Worm (Caenorhabditis elegans): Measurements from ENCODE around the gene eif-2Bgamma.
A peak's percentile ranks its signal among the peaks of the same experiment; 100 is the strongest.

Gene eif-2Bgamma

ce11 chrII:6943299-6944051 lies 24.0 kb downstream of the eif-2Bgamma start (continued):
- TF ChIP-seq tra-1 (GFP tag; IDR thresholded peaks at IDR 0.05) = no peak
- no peak for TF ChIP-seq nhr-11 (tag; optimal IDR thresholded peaks at IDR 0.05)
- TF ChIP-seq nhr-102 (tag; optimal IDR thresholded peaks at IDR 0.05) = no peak
- TF ChIP-seq T20F7.1 (GFP tag; optimal IDR thresholded peaks at IDR 0.05) = peak; percentile 28
- TF ChIP-seq ceh-32 (tag; optimal IDR thresholded peaks at IDR 0.05; ENCODE audit: poor library complexity) = no peak
- TF ChIP-seq snpc-4 (tag; optimal IDR thresholded peaks at IDR 0.05) = no peak
- no peak for TF ChIP-seq ztf-11 (tag; optimal IDR thresholded peaks at IDR 0.05)
- no peak for TF ChIP-seq lin-29 (GFP tag; IDR thresholded peaks at IDR 0.05)
- TF ChIP-seq aly-2 (tag; optimal IDR thresholded peaks at IDR 0.05) = no peak
- TF ChIP-seq snpc-1.2 (GFP tag; IDR thresholded peaks at IDR 0.05) = no peak
- TF ChIP-seq Y48G9A.11 (GFP tag; IDR thresholded peaks at IDR 0.05) = no peak
- TF ChIP-seq ceh-82 (tag; optimal IDR thresholded peaks at IDR 0.05) = no peak
- no peak for TF ChIP-seq mdt-29 (GFP tag; IDR thresholded peaks at IDR 0.05)
- no peak for TF ChIP-seq attf-4 (tag; optimal IDR thresholded peaks at IDR 0.05)
- TF ChIP-seq lir-3 (tag; optimal IDR thresholded peaks at IDR 0.05) = no peak
- TF ChIP-seq egl-43 (GFP tag; IDR thresholded peaks at IDR 0.05) = peak; percentile 78
- no peak for TF ChIP-seq madf-5 (GFP tag; IDR thresholded peaks at IDR 0.05)
- no peak for TF ChIP-seq jun-1 (tag; optimal IDR thresholded peaks at IDR 0.05)
- peak; percentile 30 for TF ChIP-seq hlh-11 (tag; optimal IDR thresholded peaks at IDR 0.05)
- no peak; the same call in 1 of the 2 replicates for TF ChIP-seq pha-4 (GFP tag; IDR thresholded peaks at IDR 0.05)
- no peak for TF ChIP-seq pha-4 (tag; optimal IDR thresholded peaks at IDR 0.05)
- TF ChIP-seq ztf-7 (tag; optimal IDR thresholded peaks at IDR 0.05) = no peak
- no peak for TF ChIP-seq R02D3.7 (tag; optimal IDR thresholded peaks at IDR 0.05)
- no peak for TF ChIP-seq daf-12 (tag; optimal IDR thresholded peaks at IDR 0.05)
- no peak for TF ChIP-seq zfp-2 (tag; optimal IDR thresholded peaks at IDR 0.05)
- TF ChIP-seq zip-11 (GFP tag; IDR thresholded peaks at IDR 0.05) = no peak
- TF ChIP-seq ceh-28 (tag; optimal IDR thresholded peaks at IDR 0.05) = no peak
- TF ChIP-seq nhr-10 (tag; optimal IDR thresholded peaks at IDR 0.05) = no peak
- TF ChIP-seq lim-7 (GFP tag; IDR thresholded peaks at IDR 0.05) = no peak
- TF ChIP-seq lin-13 (GFP tag; optimal IDR thresholded peaks at IDR 0.05) = no peak
- TF ChIP-seq spr-1 (tag; optimal IDR thresholded peaks at IDR 0.05) = peak; percentile 16
- TF ChIP-seq nhr-41 (GFP tag; IDR thresholded peaks at IDR 0.05) = no peak
- TF ChIP-seq fos-1 (tag; optimal IDR thresholded peaks at IDR 0.05) = no peak
- no peak for TF ChIP-seq daf-19 (GFP tag; conservative IDR thresholded peaks at IDR 0.05)
- TF ChIP-seq ctbp-1 (GFP tag; IDR thresholded peaks at IDR 0.05) = peak; percentile 18; the same call in 1 of the 2 replicates

DNA sequence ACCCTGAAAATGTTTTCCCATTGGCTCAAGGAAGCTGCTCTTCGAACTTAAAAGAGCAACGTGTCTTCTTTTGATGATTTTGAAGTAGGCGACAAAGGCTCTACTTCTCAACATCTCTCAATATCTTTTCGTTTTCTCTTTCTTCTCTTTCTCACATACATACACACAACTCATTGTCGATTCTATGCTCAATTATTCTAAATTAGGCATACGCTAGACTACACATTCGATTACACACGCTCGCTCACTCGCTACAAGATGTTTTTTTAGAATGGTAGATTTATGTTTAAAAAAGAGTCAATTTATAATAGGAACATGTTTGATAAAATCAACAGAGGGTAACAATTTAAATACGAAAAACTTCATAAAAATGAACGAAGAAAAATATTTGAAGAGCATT lies 25.9 kb downstream of the eif-2Bgamma start:
- TF ChIP-seq nhr-11 (tag; optimal IDR thresholded peaks at IDR 0.05) = no peak
- no peak for TF ChIP-seq dmd-6 (GFP tag; IDR thresholded peaks at IDR 0.05)
- TF ChIP-seq lin-15B (tag; optimal IDR thresholded peaks at IDR 0.05) = no peak
- no peak for TF ChIP-seq mdl-1 (tag; optimal IDR thresholded peaks at IDR 0.05)
- no peak for TF ChIP-seq ztf-11 (tag; optimal IDR thresholded peaks at IDR 0.05)
- TF ChIP-seq unc-62 (GFP tag; optimal IDR thresholded peaks at IDR 0.05 in 1 of 2) = no peak
- no peak for TF ChIP-seq unc-62 (tag; optimal IDR thresholded peaks at IDR 0.05)
- no peak for TF ChIP-seq zip-2 (tag; optimal IDR thresholded peaks at IDR 0.05)
- no peak for TF ChIP-seq gei-8 (GFP tag; optimal IDR thresholded peaks at IDR 0.05)
- no peak for TF ChIP-seq F10B5.3 (tag; optimal IDR thresholded peaks at IDR 0.05)
- TF ChIP-seq hif-1 (tag; optimal IDR thresholded peaks at IDR 0.05) = no peak
- no peak for TF ChIP-seq ceh-82 (tag; optimal IDR thresholded peaks at IDR 0.05)
- TF ChIP-seq lin-13 (GFP tag; optimal IDR thresholded peaks at IDR 0.05) = no peak
- no peak for TF ChIP-seq mes-2 (tag; optimal IDR thresholded peaks at IDR 0.05; ENCODE audit: poor library complexity, severe bottlenecking)
- TF ChIP-seq nhr-42 (GFP tag; IDR thresholded peaks at IDR 0.05) = no peak
- no peak for TF ChIP-seq nhr-76 (tag; optimal IDR thresholded peaks at IDR 0.05)
